Worm (Caenorhabditis elegans): ENCODE results near the gene dhc-3.

ce11 chrV:13184137-13184536 lies 45.4 kb downstream of the dhc-3 start, which contains the start of gene T09E8.4:
- TF ChIP-seq tbx-11 (GFP tag; IDR thresholded peaks at IDR 0.05) (no peak), B0310.2 (tag; optimal IDR thresholded peaks at IDR 0.05) (no peak), ceh-13 (GFP tag; optimal IDR thresholded peaks at IDR 0.05) (no peak), aly-1 (tag; optimal IDR thresholded peaks at IDR 0.05) (no peak)

Measured in whole organism, early embryonic.